Worm (Caenorhabditis elegans) whole organism, mixed stage, embryonic: ENCODE measurements around the gene ric-8.
A peak's percentile ranks its signal among the peaks of the same experiment; 100 is the strongest.

Experiments
- ceh-39 ChIP-seq: fragments of 150-350 bp; optimal IDR thresholded peaks from 2 replicates; lab custom pipeline; 2014; ENCODE audit warnings: missing biosample characterization, missing genetic modification characterization
- ces-1 ChIP-seq: fragments of 150-350 bp; optimal IDR thresholded peaks from 2 replicates; lab custom pipeline; 2014; ENCODE audit warnings: missing biosample characterization, missing genetic modification reagents, missing genetic modification characterization
- elt-3 ChIP-seq: fragments of 150-350 bp; optimal IDR thresholded peaks from 2 replicates; lab custom pipeline; 2014; ENCODE audit warnings: missing biosample characterization, missing genetic modification characterization
- lsy-2 ChIP-seq: fragments of 150-350 bp; optimal IDR thresholded peaks from 2 replicates; lab custom pipeline; 2014; ENCODE audit warnings: missing biosample characterization, missing genetic modification characterization
- mep-1 ChIP-seq: fragments of 150-350 bp; optimal IDR thresholded peaks from 2 replicates; lab custom pipeline; 2017; ENCODE audit warnings: missing biosample characterization, missing genetic modification reagents, missing genetic modification characterization, inconsistent platforms
- nhr-237 ChIP-seq: fragments of 150-350 bp; optimal IDR thresholded peaks from 2 replicates; lab custom pipeline; 2014; ENCODE audit warnings: missing biosample characterization, missing genetic modification characterization
- nhr-76 ChIP-seq: sonication (generic microtip); optimal IDR thresholded peaks from 2 replicates; lab custom pipeline; 2017; ENCODE audit warnings: missing biosample characterization, missing genetic modification characterization
- snpc-4 ChIP-seq: fragments of 150-350 bp; optimal IDR thresholded peaks from 2 replicates; lab custom pipeline; 2014; ENCODE audit warnings: missing biosample characterization, missing genetic modification characterization
- tbx-8 ChIP-seq: fragments of 200-800 bp; sonication (Bioruptor generic); optimal IDR thresholded peaks from 2 replicates; lab custom pipeline; 2018; ENCODE audit warnings: mild to moderate bottlenecking, missing genetic modification characterization, moderate library complexity, missing compliant biosample characterization
- ztf-11 ChIP-seq: fragments of 150-350 bp; optimal IDR thresholded peaks from 2 replicates; lab custom pipeline; 2014; ENCODE audit warnings: missing biosample characterization, missing genetic modification characterization

ce11 chrIV:2639666-2640273 is 3.0 kb upstream of the ric-8 start:
- TF ChIP-seq tbx-8 (GFP tag; lab: Kevin White, UChicago) = peak; percentile 7
- TF ChIP-seq mep-1 = no peak
- TF ChIP-seq snpc-4 (tag; lab: Kevin White, UChicago) = no peak
- TF ChIP-seq elt-3 (tag; lab: Kevin White, UChicago) = no peak
- TF ChIP-seq nhr-237 (tag; lab: Kevin White, UChicago) = no peak
- TF ChIP-seq lsy-2 (tag; lab: Kevin White, UChicago) = no peak
- no peak for TF ChIP-seq nhr-76 (tag; lab: Kevin White, UChicago)
- no peak for TF ChIP-seq ztf-11 (tag; lab: Kevin White, UChicago)
- TF ChIP-seq ceh-39 (tag; lab: Kevin White, UChicago) = no peak
- no peak for TF ChIP-seq ces-1
